Fruit fly (Drosophila melanogaster) whole organism, embryonic: ENCODE measurements around the gene RpS14a.

Experiments used
- Asciz ChIP-seq: fragments of 200-800 bp; sonication (Bioruptor generic); optimal IDR thresholded peaks from 2 replicates; lab custom pipeline; 2017; ENCODE audit warnings: missing biosample characterization, mild to moderate bottlenecking, missing genetic modification characterization, missing genetic modification reagents
- Bgb ChIP-seq: fragments of 200-800 bp; sonication (Bioruptor generic); IDR thresholded peaks from 2 replicates; pipeline ENCODE4 v1.3.6; 2022; ENCODE audit warnings: missing biosample characterization, missing genetic modification characterization; ENCODE audit not compliant: partially characterized antibody
- Blimp-1 ChIP-seq: fragments of 200-800 bp; sonication (Bioruptor generic); optimal IDR thresholded peaks from 3 replicates; lab custom pipeline; 2018; ENCODE audit warnings: missing biosample characterization, missing genetic modification characterization, mild to moderate bottlenecking, moderate library complexity, missing genetic modification reagents
- CG10267 ChIP-seq: fragments of 200-800 bp; sonication (Bioruptor generic); optimal IDR thresholded peaks from 2 replicates; lab custom pipeline; 2018; ENCODE audit warnings: missing biosample characterization, mild to moderate bottlenecking, missing genetic modification characterization, moderate library complexity
- CG10274 ChIP-seq: fragments of 200-800 bp; sonication (Bioruptor generic); optimal IDR thresholded peaks from 3 replicates; lab custom pipeline; 2017; ENCODE audit warnings: missing biosample characterization, mild to moderate bottlenecking, missing genetic modification characterization
- CG10565 ChIP-seq: fragments of 200-800 bp; sonication (Bioruptor generic); optimal IDR thresholded peaks from 3 replicates; lab custom pipeline; 2016; ENCODE audit warnings: missing biosample characterization, mild to moderate bottlenecking, missing genetic modification characterization
- CG11696 ChIP-seq: fragments of 200-800 bp; sonication (Bioruptor generic); IDR thresholded peaks from 2 replicates; pipeline ENCODE4 v1.3.6; 2022; ENCODE audit warnings: missing biosample characterization, missing genetic modification characterization
- CG11723 ChIP-seq: fragments of 200-800 bp; sonication (Bioruptor generic); optimal IDR thresholded peaks from 2 replicates; lab custom pipeline; 2017; ENCODE audit warnings: missing biosample characterization, mild to moderate bottlenecking, missing genetic modification characterization
- CG14710 ChIP-seq: fragments of 200-800 bp; sonication (Bioruptor generic); optimal IDR thresholded peaks from 3 replicates; lab custom pipeline; 2019; ENCODE audit warnings: missing biosample characterization, mild to moderate bottlenecking, missing genetic modification characterization, moderate library complexity
- CG15601 ChIP-seq: fragments of 200-800 bp; sonication (Bioruptor generic); optimal IDR thresholded peaks from 3 replicates; lab custom pipeline; 2019; ENCODE audit warnings: missing biosample characterization, mild to moderate bottlenecking, missing genetic modification characterization, moderate library complexity
- CG16779 ChIP-seq: fragments of 200-800 bp; sonication (Bioruptor generic); IDR thresholded peaks from 2 replicates; pipeline ENCODE4 v1.3.6; 2022; ENCODE audit warnings: missing biosample characterization, missing genetic modification characterization
- CG3407 ChIP-seq: fragments of 200-800 bp; sonication (Bioruptor generic); optimal IDR thresholded peaks from 2 replicates; lab custom pipeline; 2018; ENCODE audit warnings: missing biosample characterization, mild to moderate bottlenecking, missing genetic modification characterization
- CG34422 ChIP-seq: fragments of 200-800 bp; sonication (Bioruptor generic); IDR thresholded peaks from 3 replicates; pipeline ENCODE4 v1.3.6; 2022; ENCODE audit warnings: missing biosample characterization, missing genetic modification characterization
- CG3995 ChIP-seq: fragments of 200-800 bp; sonication (Bioruptor generic); optimal IDR thresholded peaks from 3 replicates; lab custom pipeline; 2016; ENCODE audit warnings: missing biosample characterization, missing genetic modification characterization
- CG6254 ChIP-seq: fragments of 200-800 bp; sonication (Bioruptor generic); optimal IDR thresholded peaks from 3 replicates; lab custom pipeline; 2017; ENCODE audit warnings: mild to moderate bottlenecking, missing biosample characterization, missing genetic modification reagents, missing genetic modification characterization
- CG6272 ChIP-seq: fragments of 200-800 bp; sonication (Bioruptor generic); IDR thresholded peaks from 2 replicates; pipeline ENCODE4 v1.3.6; 2022; ENCODE audit warnings: missing biosample characterization, missing genetic modification characterization
- CG6854 ChIP-seq: fragments of 200-800 bp; sonication (Bioruptor generic); optimal IDR thresholded peaks from 3 replicates; lab custom pipeline; 2017; ENCODE audit warnings: missing biosample characterization, mild to moderate bottlenecking, missing genetic modification characterization
- CG9215 ChIP-seq: fragments of 200-800 bp; sonication (Bioruptor generic); IDR thresholded peaks from 2 replicates; pipeline ENCODE4 v1.3.6; 2022; ENCODE audit warnings: missing biosample characterization, missing genetic modification characterization
- CoRest ChIP-seq: fragments of 200-800 bp; sonication (Bioruptor generic); optimal IDR thresholded peaks from 3 replicates; lab custom pipeline; 2018; ENCODE audit warnings: missing biosample characterization, mild to moderate bottlenecking, missing genetic modification characterization, moderate library complexity
- D19B ChIP-seq: fragments of 200-800 bp; sonication (Bioruptor generic); optimal IDR thresholded peaks from 2 replicates; lab custom pipeline; 2017; ENCODE audit warnings: missing biosample characterization, mild to moderate bottlenecking, missing genetic modification characterization
- Dek ChIP-seq: fragments of 200-800 bp; sonication (Bioruptor generic); optimal IDR thresholded peaks from 3 replicates; lab custom pipeline; 2019; ENCODE audit warnings: missing biosample characterization, mild to moderate bottlenecking, missing genetic modification characterization, moderate library complexity
- Doc3 ChIP-seq: fragments of 200-800 bp; sonication (Bioruptor generic); IDR thresholded peaks from 3 replicates; pipeline ENCODE4 v1.3.6; 2022; ENCODE audit warnings: missing biosample characterization, missing genetic modification characterization; ENCODE audit not compliant: partially characterized antibody
- Dref ChIP-seq: fragments of 200-800 bp; sonication (Bioruptor generic); IDR thresholded peaks from 2 replicates; pipeline ENCODE4 v1.3.6; 2022; ENCODE audit warnings: missing biosample characterization, missing genetic modification characterization
- Fer2 ChIP-seq: fragments of 200-800 bp; sonication (Bioruptor generic); optimal IDR thresholded peaks from 2 replicates; lab custom pipeline; 2018; ENCODE audit warnings: missing biosample characterization, mild to moderate bottlenecking, missing genetic modification characterization, moderate library complexity
- HLHmδ ChIP-seq: fragments of 200-800 bp; sonication (Bioruptor generic); optimal IDR thresholded peaks from 2 replicates; lab custom pipeline; 2018; ENCODE audit warnings: missing biosample characterization, mild to moderate bottlenecking, missing genetic modification characterization, moderate library complexity
- Hr51 ChIP-seq, 2 experiments: fragments of 200-800 bp; sonication (Bioruptor generic); optimal IDR thresholded peaks; 2 replicates in 1 of 2; 3 replicates in 1 of 2; lab custom pipeline; 2016 to 2018; ENCODE audit warnings: missing biosample characterization in 2 of 2, missing genetic modification characterization in 2 of 2, mild to moderate bottlenecking in 1 of 2, moderate library complexity in 1 of 2
- MBD-R2 ChIP-seq: fragments of 200-800 bp; sonication (Bioruptor generic); IDR thresholded peaks from 2 replicates; pipeline ENCODE4 v1.3.6; 2022; ENCODE audit warnings: missing biosample characterization, missing genetic modification characterization
- NFAT ChIP-seq: fragments of 200-800 bp; sonication (Bioruptor generic); IDR thresholded peaks from 2 replicates; pipeline ENCODE4 v1.3.6; 2022; ENCODE audit warnings: missing biosample characterization, missing genetic modification characterization
- Scr ChIP-seq: fragments of 200-800 bp; sonication (Bioruptor generic); IDR thresholded peaks from 2 replicates; pipeline ENCODE4 v1.3.6; 2022; ENCODE audit warnings: missing biosample characterization, missing genetic modification characterization; ENCODE audit not compliant: partially characterized antibody
- Ssrp ChIP-seq: fragments of 200-800 bp; sonication (Bioruptor generic); optimal IDR thresholded peaks from 2 replicates; lab custom pipeline; 2018; ENCODE audit warnings: missing biosample characterization, mild to moderate bottlenecking, missing genetic modification characterization, moderate library complexity
- Taf1 ChIP-seq: fragments of 200-800 bp; sonication (Bioruptor generic); IDR thresholded peaks from 2 replicates; pipeline ENCODE4 v1.3.6; 2022; ENCODE audit warnings: missing biosample characterization, missing genetic modification characterization
- YL-1 ChIP-seq: fragments of 200-800 bp; sonication (Bioruptor generic); optimal IDR thresholded peaks from 3 replicates; lab custom pipeline; 2017; ENCODE audit warnings: missing biosample characterization, mild to moderate bottlenecking, missing genetic modification characterization
- ase ChIP-seq: fragments of 200-800 bp; sonication (Bioruptor generic); IDR thresholded peaks from 3 replicates; pipeline ENCODE4 v1.3.6; 2022; ENCODE audit warnings: missing biosample characterization, missing genetic modification characterization
- bowl ChIP-seq: fragments of 200-800 bp; sonication (Bioruptor generic); IDR thresholded peaks from 2 replicates; pipeline ENCODE4 v1.3.6; 2022; ENCODE audit warnings: missing biosample characterization, missing genetic modification characterization
- cg ChIP-seq: fragments of 200-800 bp; sonication (Bioruptor generic); optimal IDR thresholded peaks from 3 replicates; lab custom pipeline; 2019; ENCODE audit warnings: missing biosample characterization, mild to moderate bottlenecking, missing genetic modification characterization, moderate library complexity
- chm ChIP-seq: fragments of 200-800 bp; sonication (Bioruptor generic); IDR thresholded peaks from 2 replicates; pipeline ENCODE4 v1.3.6; 2022; ENCODE audit warnings: missing biosample characterization, missing genetic modification characterization
- danr ChIP-seq: fragments of 200-800 bp; sonication (Bioruptor generic); IDR thresholded peaks from 2 replicates; pipeline ENCODE4 v1.3.6; 2022; ENCODE audit warnings: missing biosample characterization, missing genetic modification characterization
- disco-r ChIP-seq: fragments of 200-800 bp; sonication (Bioruptor generic); optimal IDR thresholded peaks from 2 replicates; lab custom pipeline; 2016; ENCODE audit warnings: missing biosample characterization, missing genetic modification characterization
- eve ChIP-seq, 2 experiments: fragments of >200 bp; optimal IDR thresholded peaks; 2 replicates each; lab custom pipeline; 2017; ENCODE audit warnings: missing biosample characterization in 2 of 2, missing genetic modification characterization in 2 of 2
- fu2 ChIP-seq: fragments of 200-800 bp; sonication (Bioruptor generic); optimal IDR thresholded peaks from 2 replicates; lab custom pipeline; 2016; ENCODE audit warnings: missing biosample characterization, missing genetic modification characterization
- h ChIP-seq: fragments of >200 bp; optimal IDR thresholded peaks from 2 replicates; lab custom pipeline; 2017
- jing ChIP-seq: fragments of 200-800 bp; sonication (Bioruptor generic); optimal IDR thresholded peaks from 2 replicates; lab custom pipeline; 2018; ENCODE audit warnings: missing biosample characterization, mild to moderate bottlenecking, missing genetic modification characterization
- klu ChIP-seq: fragments of 200-800 bp; sonication (Bioruptor generic); IDR thresholded peaks from 2 replicates; pipeline ENCODE4 v1.3.6; 2022; ENCODE audit warnings: missing biosample characterization, missing genetic modification characterization
- nau ChIP-seq: fragments of 200-800 bp; sonication (Bioruptor generic); optimal IDR thresholded peaks from 3 replicates; lab custom pipeline; 2017; ENCODE audit warnings: missing biosample characterization, mild to moderate bottlenecking, missing genetic modification characterization, missing genetic modification reagents
- odd ChIP-seq: fragments of 200-800 bp; sonication (Bioruptor generic); optimal IDR thresholded peaks from 2 replicates; lab custom pipeline; 2017; ENCODE audit warnings: missing biosample characterization, mild to moderate bottlenecking, missing genetic modification characterization
- sisA ChIP-seq: fragments of 200-800 bp; sonication (Bioruptor generic); IDR thresholded peaks from 2 replicates; pipeline ENCODE4 v1.3.6; 2022; ENCODE audit warnings: missing biosample characterization, missing genetic modification characterization
- toy ChIP-seq: fragments of 200-800 bp; sonication (Bioruptor generic); IDR thresholded peaks from 2 replicates; pipeline ENCODE4 v1.3.6; 2022; ENCODE audit warnings: missing biosample characterization, missing genetic modification characterization
- ttk ChIP-seq: fragments of 200-800 bp; sonication (Bioruptor generic); IDR thresholded peaks from 2 replicates; pipeline ENCODE4 v2.1.2; 2022; ENCODE audit warnings: missing biosample characterization, missing genetic modification characterization
- vvl ChIP-seq: fragments of 200-800 bp; sonication (Bioruptor generic); IDR thresholded peaks from 2 replicates; pipeline ENCODE4 v1.3.6; 2022; ENCODE audit warnings: missing biosample characterization, missing genetic modification characterization
- zf30C ChIP-seq: fragments of 200-800 bp; sonication (Bioruptor generic); optimal IDR thresholded peaks from 3 replicates; lab custom pipeline; 2018; ENCODE audit warnings: missing biosample characterization, mild to moderate bottlenecking, missing genetic modification characterization

RpS14a gene

DNA sequence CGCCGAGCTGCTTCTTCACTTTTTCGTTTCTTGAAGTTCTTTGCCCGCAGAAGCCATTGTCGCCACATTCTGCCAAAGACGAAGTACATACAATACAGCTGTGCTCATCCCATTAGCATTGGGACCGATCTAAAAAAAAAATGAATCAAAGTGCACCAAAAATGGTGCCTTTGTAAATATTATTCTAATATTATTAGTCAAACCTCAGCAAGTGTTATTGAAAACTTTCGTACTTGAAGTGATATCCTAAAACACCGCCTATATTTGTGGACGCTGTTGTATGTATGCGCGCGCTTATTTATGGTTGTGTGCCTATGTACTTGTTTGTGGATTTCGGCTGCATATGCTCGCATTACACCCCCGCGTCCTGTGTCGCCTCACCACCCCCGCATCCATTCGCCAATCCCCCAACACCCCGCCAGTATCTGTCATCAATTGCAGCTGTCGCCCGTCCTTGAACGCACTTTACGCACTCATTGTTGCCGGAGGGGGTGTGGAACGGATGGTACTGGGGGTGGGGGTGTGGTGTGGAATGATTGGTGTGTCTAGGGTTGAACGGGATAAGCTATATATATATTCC lies 38.9 kb downstream of the RpS14a start (continued):
- TF ChIP-seq CG6272 (GFP tag; lab: Robert Waterston, UW) (peak; percentile 72), Asciz (GFP tag; lab: Kevin White, UChicago) (peak; percentile 87), CG11723 (GFP tag; lab: Kevin White, UChicago) (peak; percentile 73), h (no peak), CG15601 (tag; lab: Kevin White, UChicago) (peak; percentile 88), eve (GFP tag; optimal IDR thresholded peaks at IDR 0.05; lab: Kevin White, UChicago) (peak in 1 of 2 experiments; percentile 94), CG6854 (GFP tag; lab: Kevin White, UChicago) (peak; percentile 79), Blimp-1 (GFP tag; lab: Kevin White, UChicago) (peak; percentile 90), sisA (peak; percentile 89), CG10274 (GFP tag; lab: Kevin White, UChicago) (peak; percentile 55), CG6254 (peak; percentile 89), Ssrp (tag; lab: Kevin White, UChicago) (peak; percentile 88), Taf1 (GFP tag; lab: Robert Waterston, UW) (peak; percentile 27; the same call in 1 of the 2 replicates), Bgb (GFP tag; lab: Robert Waterston, UW) (no peak), Hr51 (GFP tag; optimal IDR thresholded peaks at IDR 0.05; lab: Kevin White, UChicago) (peak; percentile 40 to 91), CG10565 (peak; percentile 11), vvl (peak; percentile 95), jing (peak; percentile 81), CG3407 (GFP tag; lab: Kevin White, UChicago) (peak; percentile 86), CG9215 (GFP tag; lab: Robert Waterston, UW) (peak; percentile 52), CG14710 (tag; lab: Kevin White, UChicago) (peak; percentile 85), odd (GFP tag; lab: Kevin White, UChicago) (peak; percentile 77), Scr (no peak), CoRest (peak; percentile 86), ase (GFP tag; lab: Robert Waterston, UW) (peak; percentile 86), D19B (GFP tag; lab: Kevin White, UChicago) (peak; percentile 43), Dek (peak; percentile 64), CG3995 (GFP tag; lab: Kevin White, UChicago) (no peak), MBD-R2 (GFP tag; lab: Robert Waterston, UW) (peak; percentile 62; the same call in 1 of the 2 replicates), CG16779 (GFP tag; lab: Robert Waterston, UW) (peak; percentile 52; the same call in 1 of the 2 replicates), Fer2 (tag; lab: Kevin White, UChicago) (peak; percentile 49), toy (GFP tag; lab: Robert Waterston, UW) (0 out of 2 replicates have a peak, but pooled peaks have one; percentile 52), fu2 (GFP tag; lab: Kevin White, UChicago) (peak; percentile 17), HLHmδ (GFP tag; lab: Kevin White, UChicago) (peak; percentile 22), Dref (GFP tag; lab: Robert Waterston, UW) (no peak), Doc3 (GFP tag; lab: Robert Waterston, UW) (no peak), disco-r (GFP tag; lab: Kevin White, UChicago) (peak; percentile 60), ttk (GFP tag; lab: Robert Waterston, UW) (peak; percentile 85), bowl (GFP tag; lab: Robert Waterston, UW) (0 out of 2 replicates have a peak, but pooled peaks have one; percentile 43), cg (GFP tag; lab: Kevin White, UChicago) (no peak), chm (GFP tag; lab: Robert Waterston, UW) (peak; percentile 90), danr (peak; percentile 66), CG11696 (GFP tag; lab: Robert Waterston, UW) (peak; percentile 98), klu (GFP tag; lab: Robert Waterston, UW) (peak; percentile 55), NFAT (GFP tag; lab: Robert Waterston, UW) (0 out of 2 replicates have a peak, but pooled peaks have one; percentile 11), CG34422 (GFP tag; lab: Robert Waterston, UW) (peak; percentile 91), zf30C (no peak), nau (peak; percentile 83), CG10267 (peak; percentile 86), YL-1 (GFP tag; lab: Kevin White, UChicago) (peak; percentile 28)
